Worm (Caenorhabditis elegans): ENCODE data around the gene K10D11.3.

Gene K10D11.3

DNA sequence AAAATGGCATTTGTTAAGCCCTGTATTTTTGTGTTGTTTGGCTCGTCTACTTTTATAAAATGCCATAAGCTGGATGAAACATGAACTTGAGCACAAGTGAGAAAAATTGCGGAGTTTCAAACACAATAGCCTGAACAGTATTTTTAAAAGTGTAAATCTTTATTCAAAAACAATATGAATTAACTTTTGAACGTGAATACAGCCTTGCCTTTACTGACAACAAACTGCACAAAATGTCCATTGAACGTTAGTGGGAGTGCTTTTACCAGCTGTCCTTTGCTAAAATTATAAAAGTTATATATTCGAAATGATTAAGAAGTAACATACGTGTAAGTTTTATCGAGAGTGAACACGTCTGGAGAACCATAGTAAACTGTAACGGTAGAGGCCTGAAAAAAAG is 18.6 kb downstream of the K10D11.3 start:
- TF ChIP-seq snpc-4 (tag; optimal IDR thresholded peaks at IDR 0.05) (no peak), F13H6.1 (tag; optimal IDR thresholded peaks at IDR 0.05) (no peak), ceh-82 (tag; optimal IDR thresholded peaks at IDR 0.05) (no peak), mdl-1 (tag; optimal IDR thresholded peaks at IDR 0.05) (no peak), ZK546.5 (tag; optimal IDR thresholded peaks at IDR 0.05) (no peak), fos-1 (tag; optimal IDR thresholded peaks at IDR 0.05) (no peak), R02D3.7 (tag; optimal IDR thresholded peaks at IDR 0.05) (no peak), egl-27 (tag; optimal IDR thresholded peaks at IDR 0.05) (no peak), lin-13 (GFP tag; optimal IDR thresholded peaks at IDR 0.05) (no peak), ztf-4 (tag; optimal IDR thresholded peaks at IDR 0.05) (no peak), ztf-1 (GFP tag; conservative IDR thresholded peaks at IDR 0.05) (no peak), sma-3 (GFP tag; optimal IDR thresholded peaks at IDR 0.05) (no peak), blmp-1 (tag; optimal IDR thresholded peaks at IDR 0.05; ENCODE audit: insufficient read depth) (no peak), gmeb-1 (tag; optimal IDR thresholded peaks at IDR 0.05) (no peak), ama-1 (optimal IDR thresholded peaks at IDR 0.05) (no peak), mbf-1 (tag; optimal IDR thresholded peaks at IDR 0.05) (no peak), crh-2 (tag; optimal IDR thresholded peaks at IDR 0.05) (no peak), aly-2 (tag; optimal IDR thresholded peaks at IDR 0.05) (no peak), sem-4 (tag; optimal IDR thresholded peaks at IDR 0.05) (no peak), nhr-21 (tag; optimal IDR thresholded peaks at IDR 0.05) (no peak)

DNA sequence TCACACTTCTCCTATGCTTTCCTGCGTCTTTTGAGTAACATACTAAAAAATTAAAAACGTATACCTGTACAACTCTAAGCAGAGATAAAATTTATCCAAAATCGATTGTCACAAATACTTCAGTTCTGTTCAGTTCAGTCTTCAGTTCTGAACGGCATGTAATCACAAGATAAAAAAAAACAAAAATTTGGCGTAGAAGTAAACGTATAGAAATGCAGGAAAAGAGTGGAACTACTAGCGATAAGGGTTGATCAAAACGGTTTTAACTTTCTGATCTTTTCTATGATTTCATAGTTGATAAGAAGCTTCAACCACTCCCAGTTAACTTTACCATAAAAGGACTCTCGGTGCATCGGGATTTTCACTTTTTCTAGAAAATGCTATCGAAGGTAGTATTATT is 20.9 kb downstream of the K10D11.3 start, which contains the start of gene dod-22:
Gene dod-22, plus strand, starts transcription at position 301 of the 400 bp plus-strand sequence.
- TF ChIP-seq nhr-12 (tag; optimal IDR thresholded peaks at IDR 0.05) (no peak), fos-1 (tag; optimal IDR thresholded peaks at IDR 0.05) (peak; percentile 21), unc-39 (tag; optimal IDR thresholded peaks at IDR 0.05) (no peak), C34F6.9 (tag; optimal IDR thresholded peaks at IDR 0.05) (no peak)

DNA sequence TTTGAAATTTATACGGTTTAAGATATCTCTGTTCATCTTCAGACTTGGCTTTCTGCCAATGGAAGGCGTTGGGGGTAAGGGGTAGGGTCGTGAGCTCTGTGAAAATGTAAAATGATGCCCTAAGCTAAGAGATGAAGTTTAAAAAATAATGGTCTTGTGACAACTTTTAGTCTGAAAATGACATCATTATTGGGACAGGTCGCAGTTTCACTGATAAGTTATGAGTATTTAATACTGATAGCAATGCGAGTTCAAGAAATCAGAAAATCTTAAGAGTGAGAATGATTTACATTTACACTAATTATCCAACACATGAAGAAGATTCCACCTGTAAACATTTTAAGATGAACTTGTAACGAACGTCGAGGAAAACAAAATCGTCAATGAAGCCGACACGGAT is 21.3 kb downstream of the K10D11.3 start:
- peak; percentile 56 for TF ChIP-seq fos-1 (tag; optimal IDR thresholded peaks at IDR 0.05)
- no peak for TF ChIP-seq ama-1 (optimal IDR thresholded peaks at IDR 0.05)
- no peak for TF ChIP-seq nhr-237 (tag; optimal IDR thresholded peaks at IDR 0.05)
- TF ChIP-seq sma-9 (GFP tag; optimal IDR thresholded peaks at IDR 0.05): peak; percentile 33
- no peak for TF ChIP-seq sma-9 (tag; optimal IDR thresholded peaks at IDR 0.05)
- TF ChIP-seq lin-13 (GFP tag; optimal IDR thresholded peaks at IDR 0.05): no peak

DNA sequence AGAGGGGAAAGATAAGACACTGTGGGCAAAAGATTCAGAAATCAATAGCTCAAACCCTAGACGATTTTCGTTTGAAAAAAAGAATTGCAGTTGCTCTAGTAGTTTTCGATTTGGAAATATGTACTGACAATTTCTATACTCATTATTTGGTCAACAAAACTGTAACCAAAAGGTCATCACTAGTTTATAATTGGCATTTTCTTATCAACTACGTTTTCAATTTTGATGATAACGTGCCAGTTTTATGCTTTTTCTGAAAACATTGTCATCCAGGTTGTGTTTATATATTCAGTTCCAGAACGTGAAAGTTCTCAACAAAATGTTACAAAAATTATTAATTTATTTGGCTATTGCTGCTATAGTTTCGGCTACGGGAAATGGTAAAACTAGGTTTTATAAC is 23.4 kb downstream of the K10D11.3 start, which contains the start of gene F55G11.8:
Gene F55G11.8, plus strand, starts transcription at position 245 of the 400 bp plus-strand sequence.
- TF ChIP-seq mdl-1 (tag; optimal IDR thresholded peaks at IDR 0.05): no peak
- TF ChIP-seq nhr-10 (tag; optimal IDR thresholded peaks at IDR 0.05): no peak
- no peak for TF ChIP-seq ceh-82 (tag; optimal IDR thresholded peaks at IDR 0.05)
- TF ChIP-seq nhr-23 (tag; optimal IDR thresholded peaks at IDR 0.05): no peak
- TF ChIP-seq unc-55 (GFP tag; optimal IDR thresholded peaks at IDR 0.05): no peak
- TF ChIP-seq fos-1 (tag; optimal IDR thresholded peaks at IDR 0.05): peak; percentile 86
- TF ChIP-seq nhr-25 (tag; optimal IDR thresholded peaks at IDR 0.05): no peak
- peak; percentile 43 for TF ChIP-seq skn-1 (tag; optimal IDR thresholded peaks at IDR 0.05)
- peak; percentile 25 for TF ChIP-seq sma-9 (GFP tag; optimal IDR thresholded peaks at IDR 0.05)
- TF ChIP-seq sma-9 (tag; optimal IDR thresholded peaks at IDR 0.05): no peak
- TF ChIP-seq C34F6.9 (tag; optimal IDR thresholded peaks at IDR 0.05): no peak

DNA sequence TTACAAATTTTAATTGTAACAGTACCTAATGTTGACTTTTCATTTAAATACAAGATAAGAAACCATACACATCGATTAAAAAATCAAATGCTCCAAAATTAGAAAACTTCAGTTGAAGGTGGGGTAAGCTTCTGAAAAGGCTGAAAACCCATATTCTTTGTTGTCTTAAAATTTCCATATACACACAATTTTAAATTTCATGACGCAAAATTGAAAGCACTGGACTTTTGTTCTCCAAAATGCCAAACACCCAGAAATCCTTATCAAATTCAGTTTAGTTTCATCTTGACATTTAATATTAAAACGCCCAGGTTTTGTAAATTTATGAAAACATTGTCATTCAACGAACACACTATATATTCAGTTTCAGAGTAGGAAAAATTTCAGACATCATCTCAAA is 25.8 kb downstream of the K10D11.3 start, which contains the start of gene F55G11.7:
Gene F55G11.7, plus strand, starts transcription at position 301 of the 400 bp plus-strand sequence.
- TF ChIP-seq blmp-1 (tag; optimal IDR thresholded peaks at IDR 0.05; ENCODE audit: insufficient read depth): no peak
- TF ChIP-seq lin-11 (tag; optimal IDR thresholded peaks at IDR 0.05): no peak
- no peak for TF ChIP-seq ztf-1 (GFP tag; conservative IDR thresholded peaks at IDR 0.05)
- no peak for TF ChIP-seq Y55F3AM.14 (GFP tag; optimal IDR thresholded peaks at IDR 0.05)
- TF ChIP-seq fos-1 (tag; optimal IDR thresholded peaks at IDR 0.05): no peak
- TF ChIP-seq nhr-129 (tag; optimal IDR thresholded peaks at IDR 0.05): no peak
- no peak for TF ChIP-seq C34F6.9 (tag; optimal IDR thresholded peaks at IDR 0.05)
- no peak for TF ChIP-seq mdl-1 (tag; optimal IDR thresholded peaks at IDR 0.05)
- TF ChIP-seq egl-27 (tag; optimal IDR thresholded peaks at IDR 0.05): no peak
- TF ChIP-seq nhr-77 (tag; optimal IDR thresholded peaks at IDR 0.05): no peak

Measured in whole organism, L2 larva.